Fruit fly (Drosophila melanogaster) whole organism, embryonic: Measurements from ENCODE around the gene Gfat2.
A peak's percentile ranks its signal among the peaks of the same experiment; 100 is the strongest.

Experiments
- BEAF-32 ChIP-seq: fragments of 200-800 bp; sonication (Bioruptor generic); optimal IDR thresholded peaks from 3 replicates; lab custom pipeline; 2017; ENCODE audit warnings: missing biosample characterization, missing genetic modification characterization, mild to moderate bottlenecking, moderate library complexity, missing genetic modification reagents
- CG11504 ChIP-seq: fragments of 200-800 bp; sonication (Bioruptor generic); optimal IDR thresholded peaks from 3 replicates; lab custom pipeline; 2019; ENCODE audit warnings: missing biosample characterization, mild to moderate bottlenecking, missing genetic modification characterization, moderate library complexity
- CG11695 ChIP-seq: fragments of 200-800 bp; sonication (Bioruptor generic); IDR thresholded peaks from 3 replicates; pipeline ENCODE4 v1.3.6; 2022; ENCODE audit warnings: missing biosample characterization, missing genetic modification characterization
- CG17359 ChIP-seq: fragments of 200-800 bp; sonication (Bioruptor generic); optimal IDR thresholded peaks from 3 replicates; lab custom pipeline; 2018; ENCODE audit warnings: missing biosample characterization, mild to moderate bottlenecking, missing genetic modification characterization, moderate library complexity
- CG18599 ChIP-seq: fragments of 200-800 bp; sonication (Bioruptor generic); optimal IDR thresholded peaks from 3 replicates; lab custom pipeline; 2017; ENCODE audit warnings: missing biosample characterization, missing genetic modification characterization, mild to moderate bottlenecking, moderate library complexity, missing genetic modification reagents
- CG2116 ChIP-seq: fragments of 200-800 bp; sonication (Bioruptor generic); optimal IDR thresholded peaks from 3 replicates; lab custom pipeline; 2018; ENCODE audit warnings: missing biosample characterization, mild to moderate bottlenecking, missing genetic modification characterization
- CG30403 ChIP-seq: fragments of 200-800 bp; sonication (Bioruptor generic); optimal IDR thresholded peaks from 3 replicates; lab custom pipeline; 2016; ENCODE audit warnings: missing biosample characterization, missing genetic modification characterization
- CG32767 ChIP-seq: fragments of 200-800 bp; sonication (Bioruptor generic); IDR thresholded peaks from 2 replicates; pipeline ENCODE4 v1.3.6; 2022; ENCODE audit warnings: missing biosample characterization, missing genetic modification characterization
- CG3407 ChIP-seq: fragments of 200-800 bp; sonication (Bioruptor generic); optimal IDR thresholded peaks from 2 replicates; lab custom pipeline; 2018; ENCODE audit warnings: missing biosample characterization, mild to moderate bottlenecking, missing genetic modification characterization
- CG34422 ChIP-seq: fragments of 200-800 bp; sonication (Bioruptor generic); IDR thresholded peaks from 3 replicates; pipeline ENCODE4 v1.3.6; 2022; ENCODE audit warnings: missing biosample characterization, missing genetic modification characterization
- CG6689 ChIP-seq: fragments of 200-800 bp; sonication (Bioruptor generic); IDR thresholded peaks from 2 replicates; pipeline ENCODE4 v1.3.6; 2022; ENCODE audit warnings: missing biosample characterization, missing genetic modification characterization
- CG7839 ChIP-seq: fragments of 200-800 bp; sonication (Bioruptor generic); optimal IDR thresholded peaks from 3 replicates; lab custom pipeline; 2018; ENCODE audit warnings: missing biosample characterization, mild to moderate bottlenecking, missing genetic modification characterization, moderate library complexity
- CG9609 ChIP-seq: fragments of 200-800 bp; sonication (Bioruptor generic); optimal IDR thresholded peaks from 3 replicates; lab custom pipeline; 2016; ENCODE audit warnings: missing biosample characterization, missing genetic modification characterization
- E2f2 ChIP-seq: fragments of 200-800 bp; sonication (Bioruptor generic); IDR thresholded peaks from 2 replicates; pipeline ENCODE4 v1.3.6; 2022; ENCODE audit warnings: missing biosample characterization, missing genetic modification characterization
- ERR ChIP-seq: fragments of 200-800 bp; sonication (Bioruptor generic); optimal IDR thresholded peaks from 2 replicates; lab custom pipeline; 2016; ENCODE audit warnings: missing biosample characterization, missing genetic modification characterization
- HLH3B ChIP-seq: fragments of 200-800 bp; sonication (Bioruptor generic); IDR thresholded peaks from 2 replicates; pipeline ENCODE4 v1.3.6; 2022; ENCODE audit warnings: missing biosample characterization, missing genetic modification characterization
- HLH4C ChIP-seq: fragments of 200-800 bp; sonication (Bioruptor generic); IDR thresholded peaks from 3 replicates; pipeline ENCODE4 v1.3.6; 2022; ENCODE audit warnings: missing biosample characterization, missing genetic modification characterization; ENCODE audit not compliant: partially characterized antibody
- HmgZ ChIP-seq: fragments of 200-800 bp; sonication (Bioruptor generic); optimal IDR thresholded peaks from 2 replicates; lab custom pipeline; 2018; ENCODE audit warnings: missing biosample characterization, mild to moderate bottlenecking, missing genetic modification characterization
- Hmr ChIP-seq: fragments of 200-800 bp; sonication (Bioruptor generic); optimal IDR thresholded peaks from 3 replicates; lab custom pipeline; 2017; ENCODE audit warnings: mild to moderate bottlenecking, missing biosample characterization, missing genetic modification reagents, missing genetic modification characterization
- Hr3 ChIP-seq: fragments of 200-800 bp; sonication (Bioruptor generic); optimal IDR thresholded peaks from 3 replicates; lab custom pipeline; 2016; ENCODE audit warnings: missing biosample characterization, missing genetic modification characterization
- MESR4 ChIP-seq: fragments of 200-800 bp; sonication (Bioruptor generic); optimal IDR thresholded peaks from 2 replicates; lab custom pipeline; 2018; ENCODE audit warnings: missing biosample characterization, mild to moderate bottlenecking, missing genetic modification characterization, moderate library complexity
- MTF-1 ChIP-seq: fragments of 200-800 bp; sonication (Bioruptor generic); optimal IDR thresholded peaks from 2 replicates; lab custom pipeline; 2018; ENCODE audit warnings: missing biosample characterization, mild to moderate bottlenecking, missing genetic modification characterization, borderline replicate concordance
- Med ChIP-seq: fragments of 200-800 bp; sonication (Bioruptor generic); peaks from one replicate; lab custom pipeline; 2016; ENCODE audit warnings: missing biosample characterization, missing genetic modification characterization, mild to moderate bottlenecking, inconsistent platforms, moderate library complexity
- Nf-YA ChIP-seq: fragments of 200-800 bp; sonication (Bioruptor generic); IDR thresholded peaks from 2 replicates; pipeline ENCODE4 v1.3.6; 2022; ENCODE audit warnings: missing biosample characterization, missing genetic modification characterization
- Oaz ChIP-seq: fragments of 200-800 bp; sonication (Bioruptor generic); IDR thresholded peaks from 2 replicates; pipeline ENCODE4 v1.3.6; 2022; ENCODE audit warnings: missing biosample characterization, missing genetic modification characterization
- Ravus ChIP-seq: fragments of 200-800 bp; sonication (Bioruptor generic); IDR thresholded peaks from 2 replicates; pipeline ENCODE4 v1.3.6; 2022; ENCODE audit warnings: missing biosample characterization, missing genetic modification characterization
- Scr ChIP-seq: fragments of 200-800 bp; sonication (Bioruptor generic); IDR thresholded peaks from 2 replicates; pipeline ENCODE4 v1.3.6; 2022; ENCODE audit warnings: missing biosample characterization, missing genetic modification characterization; ENCODE audit not compliant: partially characterized antibody
- Trl ChIP-seq, 3 experiments: fragments of >200 bp in 2 of 3; fragments of 200-800 bp in 1 of 3; sonication (Bioruptor generic) in 1 of 3; optimal IDR thresholded peaks; 2 replicates in 1 of 3; 3 replicates in 2 of 3; lab custom pipeline; 2016 to 2017; ENCODE audit warnings: missing biosample characterization in 1 of 3, missing genetic modification characterization in 1 of 3
- ap ChIP-seq: fragments of 200-800 bp; sonication (Bioruptor generic); IDR thresholded peaks from 2 replicates; pipeline ENCODE4 v1.3.6; 2022; ENCODE audit warnings: missing biosample characterization, missing genetic modification characterization
- bsh ChIP-seq, 2 experiments: fragments of 200-800 bp; sonication (Bioruptor generic); optimal IDR thresholded peaks; 2 replicates each; lab custom pipeline; 2017 to 2018; ENCODE audit warnings: mild to moderate bottlenecking in 2 of 2, missing biosample characterization in 2 of 2, missing genetic modification characterization in 2 of 2, moderate library complexity in 1 of 2
- caup ChIP-seq: fragments of 200-800 bp; sonication (Bioruptor generic); optimal IDR thresholded peaks from 3 replicates; lab custom pipeline; 2017; ENCODE audit warnings: missing biosample characterization, mild to moderate bottlenecking, missing genetic modification characterization, moderate library complexity; ENCODE audit not compliant: severe bottlenecking
- ci ChIP-seq: fragments of 200-800 bp; sonication (Bioruptor generic); IDR thresholded peaks from 3 replicates; pipeline ENCODE4 v1.3.6; 2022; ENCODE audit warnings: missing biosample characterization, missing genetic modification characterization
- corto ChIP-seq: fragments of 200-800 bp; sonication (Bioruptor generic); optimal IDR thresholded peaks from 2 replicates; lab custom pipeline; 2016; ENCODE audit warnings: missing biosample characterization, mild to moderate bottlenecking, missing genetic modification characterization, moderate library complexity
- fd3F ChIP-seq: fragments of 200-800 bp; sonication (Bioruptor generic); optimal IDR thresholded peaks from 2 replicates; lab custom pipeline; 2018; ENCODE audit warnings: missing biosample characterization, mild to moderate bottlenecking, missing genetic modification characterization, moderate library complexity
- gce ChIP-seq: fragments of 200-800 bp; sonication (Bioruptor generic); IDR thresholded peaks from 3 replicates; pipeline ENCODE4 v1.3.6; 2022; ENCODE audit warnings: missing biosample characterization, missing genetic modification characterization
- gcm ChIP-seq: fragments of 200-800 bp; sonication (Bioruptor generic); optimal IDR thresholded peaks from 2 replicates; lab custom pipeline; 2019; ENCODE audit warnings: missing biosample characterization, mild to moderate bottlenecking, missing genetic modification characterization, moderate library complexity
- hkb ChIP-seq, 2 experiments: fragments of 200-800 bp in 1 of 2; fragments of >200 bp in 1 of 2; sonication (Bioruptor generic) in 1 of 2; IDR thresholded peaks in 1 of 2; optimal IDR thresholded peaks in 1 of 2; 2 replicates each; pipeline versions ENCODE4 v1.3.6 to Lab custom; 2017 to 2022; ENCODE audit warnings: missing biosample characterization in 1 of 2, missing genetic modification characterization in 1 of 2
- kah ChIP-seq: fragments of 200-800 bp; sonication (Bioruptor generic); optimal IDR thresholded peaks from 2 replicates; lab custom pipeline; 2018; ENCODE audit warnings: missing biosample characterization, mild to moderate bottlenecking, missing genetic modification characterization
- lov ChIP-seq, 2 experiments: fragments of 200-800 bp in 1 of 2; fragments of >200 bp in 1 of 2; sonication (Bioruptor generic) in 1 of 2; IDR thresholded peaks in 1 of 2; optimal IDR thresholded peaks in 1 of 2; 2 replicates in 1 of 2; 3 replicates in 1 of 2; pipeline versions ENCODE4 v1.3.6 to Lab custom; 2017 to 2022; ENCODE audit warnings: missing biosample characterization in 1 of 2, missing genetic modification characterization in 1 of 2
- mam ChIP-seq: fragments of 200-800 bp; sonication (Bioruptor generic); optimal IDR thresholded peaks from 3 replicates; lab custom pipeline; 2016; ENCODE audit warnings: missing biosample characterization, missing genetic modification characterization
- onecut ChIP-seq: fragments of 200-800 bp; sonication (Bioruptor generic); IDR thresholded peaks from 2 replicates; pipeline ENCODE4 v1.3.6; 2022; ENCODE audit warnings: missing biosample characterization, missing genetic modification characterization
- ranshi ChIP-seq: fragments of 200-800 bp; sonication (Bioruptor generic); IDR thresholded peaks from 2 replicates; pipeline ENCODE4 v1.3.6; 2022; ENCODE audit warnings: missing biosample characterization, missing genetic modification characterization
- sisA ChIP-seq: fragments of 200-800 bp; sonication (Bioruptor generic); IDR thresholded peaks from 2 replicates; pipeline ENCODE4 v1.3.6; 2022; ENCODE audit warnings: missing biosample characterization, missing genetic modification characterization
- sqz ChIP-seq: fragments of 200-800 bp; sonication (Bioruptor generic); optimal IDR thresholded peaks from 3 replicates; lab custom pipeline; 2018; ENCODE audit warnings: missing biosample characterization, mild to moderate bottlenecking, missing genetic modification characterization
- tin ChIP-seq: fragments of 200-800 bp; sonication (Bioruptor generic); optimal IDR thresholded peaks from 3 replicates; lab custom pipeline; 2016; ENCODE audit warnings: missing biosample characterization, missing genetic modification characterization
- tup ChIP-seq: fragments of 200-800 bp; sonication (Bioruptor generic); optimal IDR thresholded peaks from 2 replicates; lab custom pipeline; 2016; ENCODE audit warnings: missing biosample characterization, mild to moderate bottlenecking, missing genetic modification characterization, moderate library complexity
- unpg ChIP-seq: fragments of 200-800 bp; sonication (Bioruptor generic); optimal IDR thresholded peaks from 3 replicates; lab custom pipeline; 2018; ENCODE audit warnings: missing biosample characterization, mild to moderate bottlenecking, missing genetic modification characterization, moderate library complexity
- usp ChIP-seq: fragments of >200 bp; optimal IDR thresholded peaks from 2 replicates; lab custom pipeline; 2017; ENCODE audit warnings: missing biosample characterization, missing genetic modification characterization

Gfat2 gene

DNA sequence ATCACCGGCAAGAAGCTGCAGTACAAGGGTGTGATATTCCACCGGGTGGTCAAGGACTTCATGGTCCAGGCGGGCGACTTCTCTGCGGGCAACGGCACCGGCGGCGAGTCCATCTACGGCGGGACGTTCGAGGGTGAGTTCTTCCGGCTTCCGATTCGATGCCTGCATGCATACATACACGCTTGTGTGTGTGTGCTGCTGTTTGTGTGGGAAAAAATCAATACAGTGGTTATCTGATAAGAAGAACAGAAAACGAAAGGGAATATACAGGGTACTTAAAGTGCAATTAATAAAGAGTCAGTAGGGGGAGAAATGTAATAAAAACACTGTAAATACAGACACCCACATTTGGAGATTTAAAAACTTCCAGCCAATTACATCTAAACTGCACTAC, 1.0 kb upstream of the Gfat2 start (continued):
- peak in 1 of 2 experiments; percentile 16 for TF ChIP-seq bsh (GFP tag; optimal IDR thresholded peaks at IDR 0.05; lab: Kevin White, UChicago)
- no peak for TF ChIP-seq Hr3 (GFP tag; lab: Kevin White, UChicago)
- TF ChIP-seq gce (GFP tag; lab: Robert Waterston, UW): 0 out of 3 replicates have a peak, but pooled peaks have one; percentile 28
- peak; percentile 35 for TF ChIP-seq CG17359 (tag; lab: Kevin White, UChicago)
- no peak for TF ChIP-seq CG6689 (GFP tag; lab: Robert Waterston, UW)
- peak; percentile 18 for TF ChIP-seq CG7839 (tag; lab: Kevin White, UChicago)
- TF ChIP-seq BEAF-32 (GFP tag; lab: Kevin White, UChicago): no peak
- no peak for TF ChIP-seq ap (GFP tag; lab: Robert Waterston, UW)
- no peak for TF ChIP-seq Scr (GFP tag; lab: Robert Waterston, UW)
- TF ChIP-seq Ravus (GFP tag; lab: Robert Waterston, UW): no peak
- TF ChIP-seq caup: no peak
- peak; percentile 8 for TF ChIP-seq unpg (GFP tag; lab: Kevin White, UChicago)
- peak; percentile 7 for TF ChIP-seq Hmr
- TF ChIP-seq sisA (GFP tag; lab: Robert Waterston, UW): no peak
- no peak for TF ChIP-seq MTF-1 (GFP tag; lab: Kevin White, UChicago)
- TF ChIP-seq CG11504: peak; percentile 22
- TF ChIP-seq usp (GFP tag; lab: Kevin White, UChicago): no peak
- no peak for TF ChIP-seq hkb (optimal IDR thresholded peaks at IDR 0.05; lab: Kevin White, UChicago)
- no peak for TF ChIP-seq hkb (GFP tag; IDR thresholded peaks at IDR 0.05; lab: Robert Waterston, UW)
- TF ChIP-seq E2f2: 0 out of 2 replicates have a peak, but pooled peaks have one; percentile 12
- peak; percentile 52; the same call in 2 of the 3 replicates for TF ChIP-seq ci (GFP tag; lab: Robert Waterston, UW)
- TF ChIP-seq ERR (GFP tag; lab: Kevin White, UChicago): no peak
- TF ChIP-seq onecut (GFP tag; lab: Robert Waterston, UW): peak; percentile 98
- TF ChIP-seq CG11695 (GFP tag; lab: Robert Waterston, UW): 0 out of 3 replicates have a peak, but pooled peaks have one; percentile 10
- TF ChIP-seq fd3F (GFP tag; lab: Kevin White, UChicago): no peak
- TF ChIP-seq lov (optimal IDR thresholded peaks at IDR 0.05; lab: Kevin White, UChicago): no peak
- no peak for TF ChIP-seq lov (GFP tag; IDR thresholded peaks at IDR 0.05; lab: Robert Waterston, UW)
- no peak for TF ChIP-seq HLH3B (GFP tag; lab: Robert Waterston, UW)
- TF ChIP-seq kah (GFP tag; lab: Kevin White, UChicago): no peak
- no peak for TF ChIP-seq CG9609
- TF ChIP-seq CG30403: peak; percentile 9
- TF ChIP-seq CG2116 (GFP tag; lab: Kevin White, UChicago): no peak
- TF ChIP-seq sqz (GFP tag; lab: Kevin White, UChicago): no peak
- TF ChIP-seq Nf-YA (GFP tag; lab: Robert Waterston, UW): peak; percentile 50; the same call in 1 of the 2 replicates
- no peak for TF ChIP-seq CG18599
- TF ChIP-seq mam (GFP tag; lab: Kevin White, UChicago): no peak
- no peak for TF ChIP-seq Trl (optimal IDR thresholded peaks at IDR 0.05; lab: Kevin White, UChicago)
- no peak for TF ChIP-seq Trl (GFP tag; optimal IDR thresholded peaks at IDR 0.05; lab: Kevin White, UChicago)
- peak; percentile 10 for TF ChIP-seq gcm
- no peak for TF ChIP-seq HLH4C (GFP tag; lab: Robert Waterston, UW)
- TF ChIP-seq CG34422: no peak; the same call in 2 of the 3 replicates
- TF ChIP-seq tin (GFP tag; lab: Kevin White, UChicago): no peak
- TF ChIP-seq CG3407 (GFP tag; lab: Kevin White, UChicago): no peak
- 0 out of 2 replicates have a peak, but pooled peaks have one; percentile 17 for TF ChIP-seq CG32767 (GFP tag; lab: Robert Waterston, UW)
- TF ChIP-seq corto (GFP tag; lab: Kevin White, UChicago): no peak
- TF ChIP-seq MESR4 (GFP tag; lab: Kevin White, UChicago): peak; percentile 22
- 0 out of 2 replicates have a peak, but pooled peaks have one; percentile 6 for TF ChIP-seq ranshi
- TF ChIP-seq HmgZ (tag; lab: Kevin White, UChicago): no peak
- peak; percentile 56 for TF ChIP-seq Med
- no peak for TF ChIP-seq tup
- no peak for TF ChIP-seq Oaz (GFP tag; lab: Robert Waterston, UW)
